Worm (Caenorhabditis elegans) whole organism, L3 larva: ENCODE measurements around the gene R03E9.2.

Experiments used
- R02D3.7 ChIP-seq: fragments of 150-350 bp; optimal IDR thresholded peaks from 2 replicates; lab custom pipeline; 2014; ENCODE audit warnings: missing biosample characterization, missing genetic modification characterization
- ZK546.5 ChIP-seq: sonication (generic microtip); optimal IDR thresholded peaks from 2 replicates; lab custom pipeline; 2017; ENCODE audit warnings: missing biosample characterization, missing genetic modification characterization
- aly-2 ChIP-seq: fragments of 150-350 bp; optimal IDR thresholded peaks from 2 replicates; lab custom pipeline; 2014; ENCODE audit warnings: missing biosample characterization, missing genetic modification characterization
- ama-1 ChIP-seq: fragments of 150-350 bp; optimal IDR thresholded peaks from 2 replicates; lab custom pipeline; 2018
- ceh-16 ChIP-seq: sonication (generic microtip); optimal IDR thresholded peaks from 2 replicates; lab custom pipeline; 2017; ENCODE audit warnings: missing biosample characterization, missing genetic modification characterization
- ceh-28 ChIP-seq: fragments of 150-350 bp; optimal IDR thresholded peaks from 2 replicates; lab custom pipeline; 2014; ENCODE audit warnings: missing biosample characterization, missing genetic modification reagents, missing genetic modification characterization
- ceh-9 ChIP-seq: sonication (generic microtip); optimal IDR thresholded peaks from 2 replicates; lab custom pipeline; 2018; ENCODE audit warnings: missing biosample characterization, missing genetic modification characterization
- daf-12 ChIP-seq: fragments of 150-350 bp; optimal IDR thresholded peaks from 2 replicates; lab custom pipeline; 2014; ENCODE audit warnings: missing biosample characterization, missing genetic modification reagents, missing genetic modification characterization
- egl-27 ChIP-seq: sonication (generic microtip); optimal IDR thresholded peaks from 4 replicates; lab custom pipeline; 2017; ENCODE audit warnings: missing biosample characterization, missing genetic modification reagents, missing genetic modification characterization
- egl-5 ChIP-seq: fragments of 150-350 bp; optimal IDR thresholded peaks from 2 replicates; lab custom pipeline; 2017; ENCODE audit warnings: missing biosample characterization, missing genetic modification reagents, missing genetic modification characterization, inconsistent platforms
- elt-1 ChIP-seq: fragments of 150-350 bp; optimal IDR thresholded peaks from 2 replicates; lab custom pipeline; 2014; ENCODE audit warnings: missing biosample characterization, missing genetic modification characterization
- elt-2 ChIP-seq: sonication (generic microtip); optimal IDR thresholded peaks from 2 replicates; lab custom pipeline; 2016; ENCODE audit warnings: missing genetic modification reagents, mild to moderate bottlenecking, missing genetic modification characterization, missing compliant biosample characterization
- elt-3 ChIP-seq, 3 experiments: fragments of 150-350 bp in 1 of 3; sonication (generic microtip) in 2 of 3; optimal IDR thresholded peaks; 2 replicates in 2 of 3; 4 replicates in 1 of 3; lab custom pipeline; 2014 to 2017; ENCODE audit warnings: missing biosample characterization in 3 of 3, missing genetic modification characterization in 3 of 3
- eor-1 ChIP-seq, 2 experiments: fragments of 150-350 bp; optimal IDR thresholded peaks; 2 replicates each; lab custom pipeline; 2014 to 2018; ENCODE audit warnings: missing biosample characterization in 2 of 2, missing genetic modification characterization in 2 of 2
- fkh-10 ChIP-seq: sonication (generic microtip); optimal IDR thresholded peaks from 2 replicates; lab custom pipeline; 2017; ENCODE audit warnings: missing biosample characterization, missing genetic modification reagents, missing genetic modification characterization
- fkh-2 ChIP-seq: fragments of 150-350 bp; optimal IDR thresholded peaks from 2 replicates; lab custom pipeline; 2014; ENCODE audit warnings: missing biosample characterization, missing genetic modification reagents, missing genetic modification characterization
- fos-1 ChIP-seq: fragments of 150-350 bp; optimal IDR thresholded peaks from 2 replicates; lab custom pipeline; 2014; ENCODE audit warnings: missing biosample characterization, missing genetic modification characterization
- hmg-11 ChIP-seq: sonication (generic microtip); optimal IDR thresholded peaks from 2 replicates; lab custom pipeline; 2016; ENCODE audit warnings: missing genetic modification characterization, missing compliant biosample characterization
- jun-1 ChIP-seq: fragments of 150-350 bp; optimal IDR thresholded peaks from 2 replicates; lab custom pipeline; 2014; ENCODE audit warnings: missing biosample characterization, missing genetic modification reagents, missing genetic modification characterization
- lin-15B ChIP-seq: fragments of 150-350 bp; optimal IDR thresholded peaks from 2 replicates; lab custom pipeline; 2014; ENCODE audit warnings: missing biosample characterization, missing genetic modification characterization
- lin-39 ChIP-seq: fragments of 150-350 bp; optimal IDR thresholded peaks from 2 replicates; lab custom pipeline; 2018; ENCODE audit warnings: missing biosample characterization, missing genetic modification reagents, missing genetic modification characterization
- lsy-12 ChIP-seq: sonication (generic microtip); optimal IDR thresholded peaks from 2 replicates; lab custom pipeline; 2016; ENCODE audit warnings: mild to moderate bottlenecking, missing genetic modification characterization, missing compliant biosample characterization
- mdl-1 ChIP-seq: fragments of 150-350 bp; optimal IDR thresholded peaks from 2 replicates; lab custom pipeline; 2014; ENCODE audit warnings: missing biosample characterization, missing genetic modification characterization
- mml-1 ChIP-seq: fragments of 150-350 bp; sonication (generic microtip); optimal IDR thresholded peaks from 3 replicates; lab custom pipeline; 2014; ENCODE audit warnings: missing biosample characterization, missing genetic modification characterization
- nfya-1 ChIP-seq: sonication (generic microtip); optimal IDR thresholded peaks from 2 replicates; lab custom pipeline; 2017; ENCODE audit warnings: missing genetic modification characterization, mild to moderate bottlenecking, missing compliant biosample characterization, antibody characterized with exemption, moderate library complexity; ENCODE audit not compliant: insufficient read depth
- nhr-11 ChIP-seq: fragments of 150-350 bp; optimal IDR thresholded peaks from 2 replicates; lab custom pipeline; 2014; ENCODE audit warnings: missing biosample characterization, missing genetic modification characterization
- nhr-12 ChIP-seq: fragments of 150-350 bp; optimal IDR thresholded peaks from 2 replicates; lab custom pipeline; 2014; ENCODE audit warnings: missing biosample characterization, missing genetic modification characterization
- nhr-23 ChIP-seq: fragments of 150-350 bp; optimal IDR thresholded peaks from 2 replicates; lab custom pipeline; 2014; ENCODE audit warnings: missing biosample characterization, missing genetic modification reagents, missing genetic modification characterization
- nhr-237 ChIP-seq: fragments of 150-350 bp; optimal IDR thresholded peaks from 2 replicates; lab custom pipeline; 2014; ENCODE audit warnings: missing biosample characterization, missing genetic modification characterization
- nhr-25 ChIP-seq: sonication (generic microtip); optimal IDR thresholded peaks from 2 replicates; lab custom pipeline; 2017; ENCODE audit warnings: missing biosample characterization, missing genetic modification characterization
- nhr-28 ChIP-seq: fragments of 150-350 bp; optimal IDR thresholded peaks from 2 replicates; lab custom pipeline; 2014; ENCODE audit warnings: missing biosample characterization, missing genetic modification characterization
- nhr-43 ChIP-seq: sonication (generic microtip); optimal IDR thresholded peaks from 2 replicates; lab custom pipeline; 2016; ENCODE audit warnings: mild to moderate bottlenecking, missing genetic modification characterization, missing compliant biosample characterization; ENCODE audit not compliant: poor library complexity, severe bottlenecking
- nhr-67 ChIP-seq: fragments of 150-350 bp; optimal IDR thresholded peaks from 2 replicates; lab custom pipeline; 2014; ENCODE audit warnings: missing biosample characterization, missing genetic modification characterization
- nhr-76 ChIP-seq: fragments of 150-350 bp; sonication (generic microtip); optimal IDR thresholded peaks from 5 replicates; lab custom pipeline; 2014; ENCODE audit warnings: missing biosample characterization, missing genetic modification characterization
- pha-4 ChIP-seq: fragments of 150-350 bp; optimal IDR thresholded peaks from 2 replicates; lab custom pipeline; 2014; ENCODE audit warnings: missing biosample characterization, missing genetic modification reagents, missing genetic modification characterization
- pqm-1 ChIP-seq: fragments of 150-350 bp; optimal IDR thresholded peaks from 2 replicates; lab custom pipeline; 2017; ENCODE audit warnings: missing biosample characterization, missing genetic modification characterization, inconsistent platforms
- sea-2 ChIP-seq: fragments of 150-350 bp; sonication (generic microtip); optimal IDR thresholded peaks from 4 replicates; lab custom pipeline; 2014; ENCODE audit warnings: missing biosample characterization, missing genetic modification reagents, missing genetic modification characterization
- skn-1 ChIP-seq: fragments of 150-350 bp; optimal IDR thresholded peaks from 2 replicates; lab custom pipeline; 2014; ENCODE audit warnings: missing biosample characterization, missing genetic modification characterization
- snpc-4 ChIP-seq: fragments of 150-350 bp; optimal IDR thresholded peaks from 2 replicates; lab custom pipeline; 2014; ENCODE audit warnings: missing biosample characterization, missing genetic modification characterization
- unc-39 ChIP-seq: sonication (generic microtip); optimal IDR thresholded peaks from 4 replicates; lab custom pipeline; 2017; ENCODE audit warnings: missing biosample characterization, missing genetic modification characterization
- unc-62 ChIP-seq: fragments of 150-350 bp; sonication (generic microtip); optimal IDR thresholded peaks from 4 replicates; lab custom pipeline; 2014; ENCODE audit warnings: missing biosample characterization, missing genetic modification reagents, missing genetic modification characterization
- zag-1 ChIP-seq: fragments of 150-350 bp; optimal IDR thresholded peaks from 2 replicates; lab custom pipeline; 2014; ENCODE audit warnings: missing biosample characterization, missing genetic modification characterization
- ztf-11 ChIP-seq: fragments of 150-350 bp; optimal IDR thresholded peaks from 2 replicates; lab custom pipeline; 2014; ENCODE audit warnings: missing biosample characterization, missing genetic modification characterization
- ztf-4 ChIP-seq: fragments of 150-350 bp; optimal IDR thresholded peaks from 2 replicates; lab custom pipeline; 2014; ENCODE audit warnings: missing biosample characterization, missing genetic modification characterization

The R03E9.2 gene

DNA sequence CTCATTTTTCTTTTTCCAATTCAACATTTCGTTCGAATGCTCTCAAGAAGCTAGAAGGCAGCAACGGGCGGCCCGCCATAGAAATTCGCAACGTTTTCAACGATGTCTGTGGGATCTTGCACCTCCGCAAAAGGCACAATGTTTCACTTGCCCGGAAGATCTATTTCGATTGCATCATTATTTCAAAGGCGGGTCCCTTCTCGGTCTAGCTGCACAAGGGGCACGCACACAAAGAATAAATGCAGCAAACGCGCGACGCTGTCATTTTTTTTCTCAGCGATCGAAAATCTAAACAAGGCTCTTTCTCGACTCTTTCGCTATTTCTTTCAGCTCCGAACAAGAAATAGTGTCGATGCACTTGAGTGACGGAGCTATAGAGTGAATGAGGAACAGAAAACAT lies 11.9 kb upstream of the R03E9.2 start (continued):
- TF ChIP-seq daf-12 (tag; lab: Kevin White, UChicago) (no peak), nhr-237 (tag; lab: Kevin White, UChicago) (no peak), pha-4 (tag; lab: Kevin White, UChicago) (no peak), ceh-28 (no peak), egl-5 (no peak), lin-15B (tag; lab: Kevin White, UChicago) (no peak), fkh-10 (GFP tag; lab: Kevin White, UChicago) (peak; percentile 85), fkh-2 (tag; lab: Kevin White, UChicago) (no peak), snpc-4 (tag; lab: Kevin White, UChicago) (no peak), ztf-11 (no peak), elt-3 (tag; optimal IDR thresholded peaks at IDR 0.05; lab: Kevin White, UChicago) (no peak), nhr-12 (tag; lab: Kevin White, UChicago) (no peak), hmg-11 (tag; lab: Kevin White, UChicago) (peak; percentile 15), nhr-11 (tag; lab: Kevin White, UChicago) (no peak)

DNA sequence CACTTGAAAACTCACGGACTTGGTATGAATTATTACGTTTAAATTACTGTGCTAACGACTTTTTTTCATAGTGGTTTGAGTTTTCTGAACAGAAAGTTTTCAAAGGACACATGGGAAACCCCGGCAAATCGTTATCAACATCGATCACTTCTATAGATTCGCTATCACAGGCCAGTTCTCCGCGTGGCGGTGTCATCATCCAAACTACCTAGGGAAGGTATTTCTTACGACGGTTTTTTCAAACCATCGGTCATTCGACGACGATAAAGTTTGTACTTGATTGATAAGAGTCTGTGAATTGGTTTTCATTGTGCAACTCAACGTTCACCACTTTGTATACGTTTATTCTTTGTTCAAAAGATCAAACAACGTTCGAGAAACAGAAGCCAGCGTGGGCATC lies 11.4 kb upstream of the R03E9.2 start:
- no peak for TF ChIP-seq nhr-11 (tag; lab: Kevin White, UChicago)
- no peak for TF ChIP-seq ZK546.5 (tag; lab: Kevin White, UChicago)
- TF ChIP-seq egl-27, result no peak
- TF ChIP-seq nhr-43, result peak; percentile 76
- TF ChIP-seq pqm-1 (tag; lab: Kevin White, UChicago), result peak; percentile 83
- TF ChIP-seq ceh-16 (tag; lab: Kevin White, UChicago), result no peak
- no peak for TF ChIP-seq nhr-28
- no peak for TF ChIP-seq skn-1 (tag; lab: Kevin White, UChicago)
- TF ChIP-seq aly-2 (tag; lab: Kevin White, UChicago), result no peak
- peak; percentile 72 for TF ChIP-seq mdl-1
- TF ChIP-seq ztf-11, result no peak
- TF ChIP-seq eor-1 (tag; optimal IDR thresholded peaks at IDR 0.05; lab: Kevin White, UChicago), result no peak
- peak; percentile 65 for TF ChIP-seq nhr-23 (tag; lab: Kevin White, UChicago)
- TF ChIP-seq mml-1 (tag; lab: Kevin White, UChicago), result no peak
- no peak for TF ChIP-seq ceh-28
- TF ChIP-seq snpc-4 (tag; lab: Kevin White, UChicago), result no peak
- TF ChIP-seq fkh-2 (tag; lab: Kevin White, UChicago), result no peak
- peak; percentile 78 for TF ChIP-seq jun-1 (tag; lab: Kevin White, UChicago)
- no peak for TF ChIP-seq elt-1 (tag; lab: Kevin White, UChicago)
- TF ChIP-seq fkh-10 (GFP tag; lab: Kevin White, UChicago), result no peak
- TF ChIP-seq hmg-11 (tag; lab: Kevin White, UChicago), result no peak
- no peak for TF ChIP-seq zag-1
- no peak for TF ChIP-seq R02D3.7 (tag; lab: Kevin White, UChicago)
- TF ChIP-seq daf-12 (tag; lab: Kevin White, UChicago), result no peak
- no peak for TF ChIP-seq lsy-12 (tag; lab: Kevin White, UChicago)
- no peak for TF ChIP-seq lin-39 (tag; lab: Kevin White, UChicago)
- TF ChIP-seq elt-2 (tag; lab: Kevin White, UChicago), result peak; percentile 96
- no peak for TF ChIP-seq nhr-67 (tag; lab: Kevin White, UChicago)
- peak; percentile 31 for TF ChIP-seq fos-1
- no peak for TF ChIP-seq nfya-1 (tag; lab: Kevin White, UChicago)
- TF ChIP-seq sea-2 (GFP tag; lab: Kevin White, UChicago), result no peak
- no peak for TF ChIP-seq ztf-4 (tag; lab: Kevin White, UChicago)
- peak; percentile 37 for TF ChIP-seq ama-1 (lab: Kevin White, UChicago)
- no peak for TF ChIP-seq nhr-76 (tag; lab: Kevin White, UChicago)
- peak; percentile 12 for TF ChIP-seq pha-4 (tag; lab: Kevin White, UChicago)
- no peak for TF ChIP-seq nhr-237 (tag; lab: Kevin White, UChicago)
- TF ChIP-seq nhr-25 (tag; lab: Kevin White, UChicago), result no peak
- TF ChIP-seq unc-62 (GFP tag; lab: Kevin White, UChicago), result no peak
- TF ChIP-seq ceh-9 (tag; lab: Kevin White, UChicago), result no peak
- no peak for TF ChIP-seq unc-39
- peak in 1 of 3 experiments; percentile 83 for TF ChIP-seq elt-3 (tag; optimal IDR thresholded peaks at IDR 0.05; lab: Kevin White, UChicago)
- no peak for TF ChIP-seq nhr-12 (tag; lab: Kevin White, UChicago)
- TF ChIP-seq, all 47 proteins: peak for 10
